Fruit fly (Drosophila melanogaster) whole organism, embryonic: ENCODE data around the gene CG7794.

Experiments used
- CG15696 ChIP-seq: fragments of 200-800 bp; sonication (Bioruptor generic); optimal IDR thresholded peaks from 2 replicates; lab custom pipeline; 2019; ENCODE audit warnings: missing biosample characterization, mild to moderate bottlenecking, missing genetic modification characterization, moderate library complexity
- CG18262 ChIP-seq: fragments of 200-800 bp; optimal IDR thresholded peaks from 3 replicates; lab custom pipeline; 2019; ENCODE audit warnings: missing biosample characterization, mild to moderate bottlenecking, missing genetic modification characterization, moderate library complexity
- Drgx ChIP-seq: fragments of 200-800 bp; sonication (Bioruptor generic); IDR thresholded peaks from 2 replicates; pipeline ENCODE4 v1.3.6; 2022; ENCODE audit warnings: missing biosample characterization, missing genetic modification characterization
- chif ChIP-seq, 2 experiments: fragments of 200-800 bp; sonication (Bioruptor generic); optimal IDR thresholded peaks; 3 replicates each; lab custom pipeline; 2016; ENCODE audit warnings: missing biosample characterization in 2 of 2, missing genetic modification characterization in 2 of 2
- pan ChIP-seq, 4 experiments: fragments of >200 bp in 3 of 4; fragments of 200-800 bp in 1 of 4; sonication (Bioruptor generic) in 1 of 4; optimal IDR thresholded peaks in 3 of 4; IDR thresholded peaks in 1 of 4; 2 replicates each; pipeline versions ENCODE4 v1.3.6 to Lab custom; 2017 to 2022; ENCODE audit warnings: missing biosample characterization in 2 of 4, missing genetic modification characterization in 2 of 4, mixed read lengths in 1 of 4

- no peak for TF ChIP-seq Drgx
- no peak for TF ChIP-seq CG15696 (tag; lab: Kevin White, UChicago)
- TF ChIP-seq pan (optimal IDR thresholded peaks at IDR 0.05; lab: Kevin White, UChicago), result no peak
- TF ChIP-seq pan (GFP tag; optimal IDR thresholded peaks at IDR 0.05 in 1 of 2, IDR thresholded peaks at IDR 0.05 in 1 of 2), result no peak
- no peak for TF ChIP-seq chif (GFP tag; optimal IDR thresholded peaks at IDR 0.05; lab: Kevin White, UChicago)
- TF ChIP-seq CG18262, result no peak
These were observed 40.9 kb downstream of the CG7794 start for dm6 chr3R:18064369-18064768.
